Fruit fly (Drosophila melanogaster) whole organism, embryonic: ENCODE measurements around the gene CG43137.

ENCODE experiments used
- Awh ChIP-seq: fragments of 200-800 bp; sonication (Bioruptor generic); IDR thresholded peaks from 2 replicates; pipeline ENCODE4, ENCODE4 v1.3.6; 2022; ENCODE audit warnings: missing biosample characterization, missing genetic modification characterization
- Blimp-1 ChIP-seq: fragments of 200-800 bp; sonication (Bioruptor generic); optimal IDR thresholded peaks from 3 replicates; lab custom pipeline; 2018; ENCODE audit warnings: missing biosample characterization, missing genetic modification characterization, mild to moderate bottlenecking, moderate library complexity, missing genetic modification reagents
- BtbVII ChIP-seq: fragments of 200-800 bp; sonication (Bioruptor generic); optimal IDR thresholded peaks from 3 replicates; lab custom pipeline; 2017; ENCODE audit warnings: missing biosample characterization, mild to moderate bottlenecking, missing genetic modification characterization
- CG11398 ChIP-seq: fragments of 200-800 bp; sonication (Bioruptor generic); optimal IDR thresholded peaks from 2 replicates; lab custom pipeline; 2016; ENCODE audit warnings: missing biosample characterization, missing genetic modification characterization
- CG12071 ChIP-seq: fragments of 200-800 bp; sonication (Bioruptor generic); optimal IDR thresholded peaks from 3 replicates; lab custom pipeline; 2018; ENCODE audit warnings: missing biosample characterization, mild to moderate bottlenecking, missing genetic modification characterization
- CG12659 ChIP-seq: fragments of 200-800 bp; sonication (Bioruptor generic); optimal IDR thresholded peaks from 3 replicates; lab custom pipeline; 2017; ENCODE audit warnings: mild to moderate bottlenecking, missing biosample characterization, missing genetic modification reagents, missing genetic modification characterization
- CG13123 ChIP-seq: fragments of 200-800 bp; sonication (Bioruptor generic); optimal IDR thresholded peaks from 2 replicates; lab custom pipeline; 2016; ENCODE audit warnings: missing biosample characterization, missing genetic modification characterization
- CG14050 ChIP-seq: fragments of 200-800 bp; sonication (Bioruptor generic); IDR thresholded peaks from 3 replicates; pipeline ENCODE4 v1.3.6; 2022; ENCODE audit warnings: missing biosample characterization, missing genetic modification characterization
- CG15479 ChIP-seq: fragments of 200-800 bp; sonication (Bioruptor generic); optimal IDR thresholded peaks from 3 replicates; lab custom pipeline; 2019; ENCODE audit warnings: missing biosample characterization, mild to moderate bottlenecking, missing genetic modification characterization, moderate library complexity
- CG17385 ChIP-seq: fragments of 200-800 bp; sonication (Bioruptor generic); optimal IDR thresholded peaks from 3 replicates; lab custom pipeline; 2018; ENCODE audit warnings: missing biosample characterization, mild to moderate bottlenecking, missing genetic modification characterization
- CG2202 ChIP-seq: fragments of 200-800 bp; sonication (Bioruptor generic); optimal IDR thresholded peaks from 2 replicates; lab custom pipeline; 2018; ENCODE audit warnings: missing biosample characterization, mild to moderate bottlenecking, missing genetic modification characterization
- CG32767 ChIP-seq: fragments of 200-800 bp; sonication (Bioruptor generic); IDR thresholded peaks from 2 replicates; pipeline ENCODE4 v1.3.6; 2022; ENCODE audit warnings: missing biosample characterization, missing genetic modification characterization
- CTCF ChIP-seq: fragments of 200-800 bp; sonication (Bioruptor generic); optimal IDR thresholded peaks from 2 replicates; lab custom pipeline; 2017; ENCODE audit warnings: missing biosample characterization, mild to moderate bottlenecking, missing genetic modification characterization, moderate library complexity
- Camta ChIP-seq: fragments of 200-800 bp; sonication (Bioruptor generic); optimal IDR thresholded peaks from 2 replicates; lab custom pipeline; 2016; ENCODE audit warnings: missing biosample characterization, missing genetic modification characterization
- CrebB ChIP-seq: fragments of 200-800 bp; sonication (Bioruptor generic); optimal IDR thresholded peaks from 3 replicates; lab custom pipeline; 2018; ENCODE audit warnings: missing biosample characterization, mild to moderate bottlenecking, missing genetic modification characterization
- D19A ChIP-seq: fragments of 200-800 bp; optimal IDR thresholded peaks from 3 replicates; lab custom pipeline; 2019; ENCODE audit warnings: missing biosample characterization, mild to moderate bottlenecking, missing genetic modification characterization, moderate library complexity
- Dfd ChIP-seq, 2 experiments: fragments of >200 bp; optimal IDR thresholded peaks; 2 replicates each; lab custom pipeline; 2017; ENCODE audit warnings: missing biosample characterization in 2 of 2, missing genetic modification characterization in 2 of 2
- Dp ChIP-seq: fragments of 200-800 bp; sonication (Bioruptor generic); optimal IDR thresholded peaks from 2 replicates; lab custom pipeline; 2018; ENCODE audit warnings: missing biosample characterization, mild to moderate bottlenecking, missing genetic modification characterization, moderate library complexity
- Eip74EF ChIP-seq, 2 experiments: fragments of 200-800 bp in 1 of 2; fragments of >200 bp in 1 of 2; sonication (Bioruptor generic) in 1 of 2; optimal IDR thresholded peaks; 2 replicates each; lab custom pipeline; 2017 to 2019; ENCODE audit warnings: missing biosample characterization in 2 of 2, missing genetic modification characterization in 2 of 2, mild to moderate bottlenecking in 1 of 2, moderate library complexity in 1 of 2
- Elba2 ChIP-seq: fragments of 200-800 bp; sonication (Bioruptor generic); optimal IDR thresholded peaks from 3 replicates; lab custom pipeline; 2016; ENCODE audit warnings: missing biosample characterization, missing genetic modification characterization
- Fer1 ChIP-seq: fragments of 200-800 bp; sonication (Bioruptor generic); optimal IDR thresholded peaks from 2 replicates; lab custom pipeline; 2017; ENCODE audit warnings: missing biosample characterization, mild to moderate bottlenecking, missing genetic modification characterization
- Hand ChIP-seq: fragments of 200-800 bp; sonication (Bioruptor generic); optimal IDR thresholded peaks from 2 replicates; lab custom pipeline; 2017; ENCODE audit warnings: mild to moderate bottlenecking, missing biosample characterization, missing genetic modification reagents, missing genetic modification characterization
- NK7.1 ChIP-seq: fragments of 200-800 bp; sonication (Bioruptor generic); optimal IDR thresholded peaks from 3 replicates; lab custom pipeline; 2016; ENCODE audit warnings: missing biosample characterization, missing genetic modification characterization
- Oli ChIP-seq: fragments of 200-800 bp; sonication (Bioruptor generic); optimal IDR thresholded peaks from 2 replicates; lab custom pipeline; 2018; ENCODE audit warnings: missing biosample characterization, mild to moderate bottlenecking, missing genetic modification characterization, moderate library complexity
- Ptx1 ChIP-seq: fragments of 200-800 bp; sonication (Bioruptor generic); IDR thresholded peaks from 2 replicates; pipeline ENCODE4 v1.3.6; 2022; ENCODE audit warnings: missing biosample characterization, missing genetic modification characterization
- Scr ChIP-seq: fragments of 200-800 bp; sonication (Bioruptor generic); IDR thresholded peaks from 2 replicates; pipeline ENCODE4 v1.3.6; 2022; ENCODE audit warnings: missing biosample characterization, missing genetic modification characterization; ENCODE audit not compliant: partially characterized antibody
- Sox102F ChIP-seq: fragments of 200-800 bp; sonication (Bioruptor generic); optimal IDR thresholded peaks from 2 replicates; lab custom pipeline; 2018; ENCODE audit warnings: missing biosample characterization, mild to moderate bottlenecking, missing genetic modification characterization, moderate library complexity
- Sry-δ ChIP-seq: fragments of 200-800 bp; sonication (Bioruptor generic); optimal IDR thresholded peaks from 2 replicates; lab custom pipeline; 2016; ENCODE audit warnings: missing biosample characterization, missing genetic modification characterization
- az2 ChIP-seq: fragments of 200-800 bp; sonication (Bioruptor generic); optimal IDR thresholded peaks from 3 replicates; lab custom pipeline; 2016; ENCODE audit warnings: missing biosample characterization, missing genetic modification characterization
- bbx ChIP-seq: fragments of 200-800 bp; sonication (Bioruptor generic); IDR thresholded peaks from 2 replicates; pipeline ENCODE4 v1.3.6; 2022; ENCODE audit warnings: missing biosample characterization, missing genetic modification characterization; ENCODE audit not compliant: partially characterized antibody
- btn ChIP-seq: fragments of 200-800 bp; sonication (Bioruptor generic); optimal IDR thresholded peaks from 2 replicates; lab custom pipeline; 2016; ENCODE audit warnings: missing biosample characterization, missing genetic modification characterization
- chinmo ChIP-seq: fragments of 200-800 bp; sonication (Bioruptor generic); IDR thresholded peaks from 4 replicates; pipeline ENCODE4 v1.3.6; 2022; ENCODE audit warnings: missing biosample characterization, missing genetic modification characterization; ENCODE audit not compliant: partially characterized antibody
- eyg ChIP-seq: fragments of 200-800 bp; sonication (Bioruptor generic); optimal IDR thresholded peaks from 3 replicates; lab custom pipeline; 2016; ENCODE audit warnings: missing biosample characterization, missing genetic modification characterization
- gfzf ChIP-seq: fragments of 200-800 bp; sonication (Bioruptor generic); optimal IDR thresholded peaks from 2 replicates; lab custom pipeline; 2016; ENCODE audit warnings: missing biosample characterization, mild to moderate bottlenecking, missing genetic modification characterization, moderate library complexity
- gt ChIP-seq: fragments of 200-800 bp; sonication (Bioruptor generic); IDR thresholded peaks from 2 replicates; pipeline ENCODE4 v1.3.6; 2022; ENCODE audit warnings: missing biosample characterization, missing genetic modification characterization
- ham ChIP-seq: fragments of 200-800 bp; sonication (Bioruptor generic); IDR thresholded peaks from 2 replicates; pipeline ENCODE4 v1.3.6; 2022; ENCODE audit warnings: missing biosample characterization, missing genetic modification characterization
- hbn ChIP-seq: fragments of 200-800 bp; sonication (Bioruptor generic); IDR thresholded peaks from 2 replicates; pipeline ENCODE4 v1.3.6; 2022; ENCODE audit warnings: missing biosample characterization, missing genetic modification characterization; ENCODE audit not compliant: partially characterized antibody
- ind ChIP-seq: fragments of 200-800 bp; sonication (Bioruptor generic); optimal IDR thresholded peaks from 3 replicates; lab custom pipeline; 2016; ENCODE audit warnings: missing biosample characterization, missing genetic modification characterization
- insv ChIP-seq, 2 experiments: fragments of 200-800 bp; sonication (Bioruptor generic); optimal IDR thresholded peaks; 3 replicates each; lab custom pipeline; 2016 to 2018; ENCODE audit warnings: missing biosample characterization in 2 of 2, missing genetic modification characterization in 2 of 2
- kni ChIP-seq: fragments of 200-800 bp; sonication (Bioruptor generic); optimal IDR thresholded peaks from 3 replicates; lab custom pipeline; 2017; ENCODE audit warnings: mild to moderate bottlenecking, missing biosample characterization, missing genetic modification reagents, missing genetic modification characterization
- onecut ChIP-seq: fragments of 200-800 bp; sonication (Bioruptor generic); IDR thresholded peaks from 2 replicates; pipeline ENCODE4 v1.3.6; 2022; ENCODE audit warnings: missing biosample characterization, missing genetic modification characterization
- otp ChIP-seq: fragments of 200-800 bp; sonication (Bioruptor generic); IDR thresholded peaks from 3 replicates; pipeline ENCODE4, ENCODE4 v1.3.6; 2022; ENCODE audit warnings: missing biosample characterization, missing genetic modification characterization
- phol ChIP-seq: fragments of 200-800 bp; sonication (Bioruptor generic); optimal IDR thresholded peaks from 3 replicates; lab custom pipeline; 2018; ENCODE audit warnings: missing biosample characterization, mild to moderate bottlenecking, missing genetic modification characterization, moderate library complexity
- row ChIP-seq: fragments of 200-800 bp; sonication (Bioruptor generic); IDR thresholded peaks from 3 replicates; pipeline ENCODE4 v1.3.6; 2022; ENCODE audit warnings: missing biosample characterization, missing genetic modification characterization
- stwl ChIP-seq: fragments of 200-800 bp; sonication (Bioruptor generic); optimal IDR thresholded peaks from 3 replicates; lab custom pipeline; 2018; ENCODE audit warnings: missing biosample characterization, mild to moderate bottlenecking, missing genetic modification characterization, moderate library complexity
- tap ChIP-seq: fragments of 200-800 bp; optimal IDR thresholded peaks from 3 replicates; lab custom pipeline; 2019; ENCODE audit warnings: missing biosample characterization, mild to moderate bottlenecking, missing genetic modification characterization, moderate library complexity
- tna ChIP-seq: fragments of 200-800 bp; sonication (Bioruptor generic); IDR thresholded peaks from 2 replicates; pipeline ENCODE4 v1.3.6; 2022; ENCODE audit warnings: missing biosample characterization, missing genetic modification characterization; ENCODE audit not compliant: partially characterized antibody
- tup ChIP-seq: fragments of 200-800 bp; sonication (Bioruptor generic); optimal IDR thresholded peaks from 2 replicates; lab custom pipeline; 2016; ENCODE audit warnings: missing biosample characterization, mild to moderate bottlenecking, missing genetic modification characterization, moderate library complexity
- wdn ChIP-seq: fragments of 200-800 bp; sonication (Bioruptor generic); IDR thresholded peaks from 2 replicates; pipeline ENCODE4 v1.3.6; 2022; ENCODE audit warnings: missing biosample characterization, missing genetic modification characterization
- wor ChIP-seq: fragments of 200-800 bp; sonication (Bioruptor generic); IDR thresholded peaks from 2 replicates; pipeline ENCODE4 v1.3.6; 2022; ENCODE audit warnings: missing biosample characterization, missing genetic modification characterization
- yki ChIP-seq: fragments of >200 bp; optimal IDR thresholded peaks from 3 replicates; lab custom pipeline; 2018

Gene CG43137

DNA sequence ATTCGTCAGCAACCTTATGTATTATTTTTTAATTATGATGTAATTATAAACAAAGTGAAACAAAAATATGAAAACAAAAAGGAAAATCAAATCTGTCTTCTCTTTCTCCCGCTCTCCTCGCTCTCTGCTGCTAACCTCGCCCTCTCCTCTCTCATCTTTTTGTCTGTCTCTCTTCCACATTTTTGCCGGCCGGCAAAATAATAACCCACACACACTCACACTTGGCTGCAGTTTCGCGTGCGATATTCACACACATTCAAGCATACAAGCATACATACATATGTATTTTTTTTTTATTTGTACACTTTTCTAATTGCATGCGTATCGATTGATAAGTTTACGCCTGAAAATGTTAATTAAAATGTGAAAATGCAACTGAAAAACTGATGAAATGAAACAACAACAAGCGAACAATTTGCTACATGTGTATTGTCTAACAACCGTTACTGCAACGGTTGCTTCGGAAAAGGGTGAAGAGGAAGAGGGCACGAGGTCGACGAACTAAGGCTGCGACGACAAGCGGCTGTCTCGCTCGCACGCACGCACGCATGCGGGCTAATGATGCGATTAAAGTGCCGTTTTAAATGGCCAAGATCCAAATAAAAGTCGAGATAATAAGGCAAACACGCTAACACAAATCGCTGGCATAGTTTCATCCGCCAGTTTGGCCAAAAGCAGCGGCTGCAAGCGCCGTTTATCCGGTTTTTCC, 39.6 kb upstream of the CG43137 start (continued):
- TF ChIP-seq kni: peak; percentile 75
- TF ChIP-seq az2 (GFP tag; lab: Kevin White, UChicago): no peak
- no peak for TF ChIP-seq Blimp-1
- TF ChIP-seq Elba2 (GFP tag; lab: Kevin White, UChicago): no peak
- TF ChIP-seq wdn (GFP tag; lab: Robert Waterston, UW): no peak
- TF ChIP-seq eyg (GFP tag; lab: Kevin White, UChicago): no peak
- no peak for TF ChIP-seq ind (GFP tag; lab: Kevin White, UChicago)
- TF ChIP-seq tna: no peak
- peak; percentile 17 for TF ChIP-seq CG15479 (GFP tag; lab: Kevin White, UChicago)
- TF ChIP-seq CG32767: no peak
- TF ChIP-seq Sry-δ (GFP tag; lab: Kevin White, UChicago): no peak
- no peak for TF ChIP-seq D19A (tag; lab: Kevin White, UChicago)
- peak; percentile 77 for TF ChIP-seq Awh (GFP tag; lab: Robert Waterston, UW)
- TF ChIP-seq Dfd (GFP tag; optimal IDR thresholded peaks at IDR 0.05; lab: Kevin White, UChicago): no peak
- TF ChIP-seq btn (GFP tag; lab: Kevin White, UChicago): no peak
- TF ChIP-seq insv (GFP tag; optimal IDR thresholded peaks at IDR 0.05; lab: Kevin White, UChicago): no peak
- TF ChIP-seq otp (GFP tag; lab: Robert Waterston, UW): no peak
- no peak for TF ChIP-seq Ptx1 (GFP tag; lab: Robert Waterston, UW)
- TF ChIP-seq hbn (GFP tag; lab: Robert Waterston, UW): no peak
- TF ChIP-seq ham (GFP tag; lab: Robert Waterston, UW): no peak
- no peak for TF ChIP-seq Scr (GFP tag; lab: Robert Waterston, UW)
- no peak for TF ChIP-seq CTCF
- no peak for TF ChIP-seq CG14050
- no peak for TF ChIP-seq BtbVII (GFP tag; lab: Kevin White, UChicago)
- TF ChIP-seq phol (tag; lab: Kevin White, UChicago): no peak
- TF ChIP-seq gfzf (GFP tag; lab: Kevin White, UChicago): no peak
- no peak for TF ChIP-seq Oli (tag; lab: Kevin White, UChicago)
- TF ChIP-seq Eip74EF (GFP tag; optimal IDR thresholded peaks at IDR 0.05; lab: Kevin White, UChicago): no peak
- TF ChIP-seq Camta (GFP tag; lab: Kevin White, UChicago): no peak
- peak; percentile 11 for TF ChIP-seq yki
- TF ChIP-seq wor (GFP tag; lab: Robert Waterston, UW): no peak
- no peak for TF ChIP-seq tup
- no peak for TF ChIP-seq stwl (tag; lab: Kevin White, UChicago)
- TF ChIP-seq CG2202 (tag; lab: Kevin White, UChicago): no peak
- no peak for TF ChIP-seq Sox102F (GFP tag; lab: Kevin White, UChicago)
- TF ChIP-seq chinmo (GFP tag; lab: Robert Waterston, UW): 0 out of 4 replicates have a peak, but pooled peaks have one; percentile 60
- TF ChIP-seq NK7.1 (GFP tag; lab: Kevin White, UChicago): no peak
- TF ChIP-seq tap: no peak
- no peak for TF ChIP-seq CG12071 (GFP tag; lab: Kevin White, UChicago)
- no peak for TF ChIP-seq Dp (GFP tag; lab: Kevin White, UChicago)
- no peak for TF ChIP-seq row
- TF ChIP-seq Hand (GFP tag; lab: Kevin White, UChicago): no peak
- TF ChIP-seq CG13123 (GFP tag; lab: Kevin White, UChicago): no peak
- no peak for TF ChIP-seq onecut (GFP tag; lab: Robert Waterston, UW)
- TF ChIP-seq CG11398 (GFP tag; lab: Kevin White, UChicago): no peak
- TF ChIP-seq CG12659 (GFP tag; lab: Kevin White, UChicago): no peak
- no peak for TF ChIP-seq CrebB
- TF ChIP-seq CG17385 (GFP tag; lab: Kevin White, UChicago): peak; percentile 72
- TF ChIP-seq Fer1 (GFP tag; lab: Kevin White, UChicago): no peak
- TF ChIP-seq bbx: no peak
- no peak for TF ChIP-seq gt (GFP tag; lab: Robert Waterston, UW)
